Fruit fly (Drosophila melanogaster) whole organism, prepupa: ENCODE measurements around the gene Alp13.
A peak's percentile ranks its signal among the peaks of the same experiment; 100 is the strongest.

ENCODE experiments used
- Blimp-1 ChIP-seq: fragments of 200-800 bp; sonication (Bioruptor generic); optimal IDR thresholded peaks from 3 replicates; lab custom pipeline; 2017; ENCODE audit warnings: missing biosample characterization, missing genetic modification characterization, mild to moderate bottlenecking, moderate library complexity, missing genetic modification reagents
- CG10631 ChIP-seq: fragments of 200-800 bp; sonication (Bioruptor generic); optimal IDR thresholded peaks from 2 replicates; lab custom pipeline; 2016; ENCODE audit warnings: missing biosample characterization, missing genetic modification characterization
- CG10669 ChIP-seq: fragments of 200-800 bp; sonication (Bioruptor generic); optimal IDR thresholded peaks from 3 replicates; lab custom pipeline; 2018; ENCODE audit warnings: missing biosample characterization, mild to moderate bottlenecking, missing genetic modification characterization, moderate library complexity
- CG11294 ChIP-seq: fragments of 200-800 bp; sonication (Bioruptor generic); IDR thresholded peaks from 2 replicates; pipeline ENCODE4 v1.3.6; 2022; ENCODE audit warnings: missing biosample characterization, missing genetic modification characterization
- CG11762 ChIP-seq: fragments of 200-800 bp; sonication (Bioruptor generic); optimal IDR thresholded peaks from 3 replicates; lab custom pipeline; 2016; ENCODE audit warnings: missing biosample characterization, missing genetic modification characterization; ENCODE audit not compliant: insufficient read depth
- CG11902 ChIP-seq: fragments of 200-800 bp; sonication (Bioruptor generic); optimal IDR thresholded peaks from 3 replicates; lab custom pipeline; 2016; ENCODE audit warnings: missing biosample characterization, missing genetic modification characterization
- CG15336 ChIP-seq: fragments of 200-800 bp; sonication (Bioruptor generic); IDR thresholded peaks from 2 replicates; pipeline ENCODE4 v1.3.6; 2022; ENCODE audit warnings: missing biosample characterization, missing genetic modification characterization
- CG1621 ChIP-seq: fragments of 200-800 bp; sonication (Bioruptor generic); optimal IDR thresholded peaks from 3 replicates; lab custom pipeline; 2018; ENCODE audit warnings: missing biosample characterization, mild to moderate bottlenecking, missing genetic modification characterization
- CG16779 ChIP-seq: fragments of 200-800 bp; sonication (Bioruptor generic); optimal IDR thresholded peaks from 3 replicates; lab custom pipeline; 2017; ENCODE audit warnings: missing biosample characterization, mild to moderate bottlenecking, missing genetic modification characterization
- CG3032 ChIP-seq: fragments of 200-800 bp; optimal IDR thresholded peaks from 2 replicates; lab custom pipeline; 2019; ENCODE audit warnings: missing biosample characterization, mild to moderate bottlenecking, missing genetic modification characterization, moderate library complexity
- CG31627 ChIP-seq: fragments of 200-800 bp; sonication (Bioruptor generic); optimal IDR thresholded peaks from 3 replicates; lab custom pipeline; 2016; ENCODE audit warnings: missing biosample characterization, missing genetic modification characterization
- CG32006 ChIP-seq: fragments of 200-800 bp; sonication (Bioruptor generic); optimal IDR thresholded peaks from 3 replicates; lab custom pipeline; 2017; ENCODE audit warnings: missing biosample characterization, mild to moderate bottlenecking, missing genetic modification characterization
- CG34406 ChIP-seq: fragments of 200-800 bp; sonication (Bioruptor generic); optimal IDR thresholded peaks from 3 replicates; lab custom pipeline; 2016; ENCODE audit warnings: missing biosample characterization, missing genetic modification characterization
- CG3919 ChIP-seq: fragments of 200-800 bp; sonication (Bioruptor generic); optimal IDR thresholded peaks from 3 replicates; lab custom pipeline; 2016; ENCODE audit warnings: missing biosample characterization, missing genetic modification characterization
- CG4318 ChIP-seq: fragments of 200-800 bp; sonication (Bioruptor generic); optimal IDR thresholded peaks from 3 replicates; lab custom pipeline; 2017; ENCODE audit warnings: missing biosample characterization, mild to moderate bottlenecking, missing genetic modification characterization
- CG6163 ChIP-seq: fragments of 200-800 bp; sonication (Bioruptor generic); IDR thresholded peaks from 3 replicates; pipeline ENCODE4 v1.3.6; 2022; ENCODE audit warnings: missing biosample characterization, missing genetic modification characterization
- CG6276 ChIP-seq: fragments of 200-800 bp; sonication (Bioruptor generic); optimal IDR thresholded peaks from 2 replicates; lab custom pipeline; 2017; ENCODE audit warnings: missing biosample characterization, mild to moderate bottlenecking, missing genetic modification characterization
- CG6792 ChIP-seq: fragments of 200-800 bp; sonication (Bioruptor generic); optimal IDR thresholded peaks from 3 replicates; lab custom pipeline; 2016; ENCODE audit warnings: missing biosample characterization, missing genetic modification characterization
- CG6808 ChIP-seq: fragments of 200-800 bp; sonication (Bioruptor generic); optimal IDR thresholded peaks from 3 replicates; lab custom pipeline; 2017; ENCODE audit warnings: missing biosample characterization, missing genetic modification characterization, mild to moderate bottlenecking, moderate library complexity, missing genetic modification reagents
- CG6854 ChIP-seq: fragments of 200-800 bp; sonication (Bioruptor generic); optimal IDR thresholded peaks from 2 replicates; lab custom pipeline; 2017; ENCODE audit warnings: missing biosample characterization, mild to moderate bottlenecking, missing genetic modification characterization
- CG7368 ChIP-seq: fragments of 200-800 bp; sonication (Bioruptor generic); optimal IDR thresholded peaks from 3 replicates; lab custom pipeline; 2016; ENCODE audit warnings: missing biosample characterization, missing genetic modification characterization
- CG8119 ChIP-seq: fragments of 200-800 bp; sonication (Bioruptor generic); IDR thresholded peaks from 3 replicates; pipeline ENCODE4 v1.3.6; 2022; ENCODE audit warnings: missing biosample characterization, missing genetic modification characterization
- CG8319 ChIP-seq: fragments of 200-800 bp; sonication (Bioruptor generic); optimal IDR thresholded peaks from 3 replicates; lab custom pipeline; 2016; ENCODE audit warnings: missing biosample characterization, missing genetic modification characterization
- Eip75B ChIP-seq: fragments of 200-800 bp; sonication (Bioruptor generic); optimal IDR thresholded peaks from 3 replicates; lab custom pipeline; 2016; ENCODE audit warnings: missing biosample characterization, missing genetic modification characterization
- Eip78C ChIP-seq: fragments of 200-800 bp; sonication (Bioruptor generic); peaks from one replicate; lab custom pipeline; 2016; ENCODE audit warnings: missing biosample characterization, missing genetic modification characterization
- Eip93F ChIP-seq: fragments of 200-800 bp; sonication (Bioruptor generic); optimal IDR thresholded peaks from 2 replicates; lab custom pipeline; 2016; ENCODE audit warnings: missing biosample characterization, mild to moderate bottlenecking, missing genetic modification characterization
- Ets21C ChIP-seq: fragments of 200-800 bp; sonication (Bioruptor generic); optimal IDR thresholded peaks from 3 replicates; lab custom pipeline; 2016; ENCODE audit warnings: missing biosample characterization, missing genetic modification characterization
- Ets96B ChIP-seq: fragments of 200-800 bp; optimal IDR thresholded peaks from 2 replicates; lab custom pipeline; 2019; ENCODE audit warnings: missing biosample characterization, mild to moderate bottlenecking, missing genetic modification characterization, moderate library complexity
- Hr38 ChIP-seq: sonication (Bioruptor generic); optimal IDR thresholded peaks from 2 replicates; lab custom pipeline; 2016; ENCODE audit warnings: missing biosample characterization, missing genetic modification characterization
- Hr39 ChIP-seq: fragments of 200-800 bp; sonication (Bioruptor generic); optimal IDR thresholded peaks from 2 replicates; lab custom pipeline; 2016; ENCODE audit warnings: missing biosample characterization, missing genetic modification characterization
- Hr4 ChIP-seq: fragments of 200-800 bp; sonication (Bioruptor generic); optimal IDR thresholded peaks from 3 replicates; lab custom pipeline; 2016; ENCODE audit warnings: missing biosample characterization, missing genetic modification characterization
- Lpt ChIP-seq: fragments of 200-800 bp; sonication (Bioruptor generic); optimal IDR thresholded peaks from 3 replicates; lab custom pipeline; 2016; ENCODE audit warnings: missing biosample characterization, missing genetic modification characterization
- OdsH ChIP-seq: fragments of 200-800 bp; sonication (Bioruptor generic); optimal IDR thresholded peaks from 3 replicates; lab custom pipeline; 2016; ENCODE audit warnings: missing biosample characterization, missing genetic modification characterization
- Smox ChIP-seq: fragments of 200-800 bp; sonication (Bioruptor generic); optimal IDR thresholded peaks from 3 replicates; lab custom pipeline; 2016; ENCODE audit warnings: missing biosample characterization, missing genetic modification characterization
- Sox102F ChIP-seq: fragments of 200-800 bp; sonication (Bioruptor generic); optimal IDR thresholded peaks from 2 replicates; lab custom pipeline; 2016; ENCODE audit warnings: missing biosample characterization, mild to moderate bottlenecking, missing genetic modification characterization
- Sox14 ChIP-seq: fragments of 200-800 bp; sonication (Bioruptor generic); optimal IDR thresholded peaks from 3 replicates; lab custom pipeline; 2016; ENCODE audit warnings: missing biosample characterization, missing genetic modification characterization
- Sox15 ChIP-seq: fragments of 200-800 bp; sonication (Bioruptor generic); optimal IDR thresholded peaks from 3 replicates; lab custom pipeline; 2016; ENCODE audit warnings: missing biosample characterization, missing genetic modification characterization
- acj6 ChIP-seq: fragments of 200-800 bp; sonication (Bioruptor generic); optimal IDR thresholded peaks from 3 replicates; lab custom pipeline; 2016; ENCODE audit warnings: missing biosample characterization, missing genetic modification characterization
- cyc ChIP-seq: fragments of 200-800 bp; sonication (Bioruptor generic); optimal IDR thresholded peaks from 3 replicates; lab custom pipeline; 2016; ENCODE audit warnings: missing biosample characterization, missing genetic modification characterization
- dsx ChIP-seq: fragments of 200-800 bp; optimal IDR thresholded peaks from 3 replicates; lab custom pipeline; 2019; ENCODE audit warnings: missing biosample characterization, mild to moderate bottlenecking, missing genetic modification characterization, moderate library complexity; ENCODE audit not compliant: poor library complexity, severe bottlenecking
- eg ChIP-seq: fragments of 200-800 bp; sonication (Bioruptor generic); IDR thresholded peaks from 3 replicates; pipeline ENCODE4 v1.3.6; 2022; ENCODE audit warnings: missing biosample characterization, missing genetic modification characterization
- esn ChIP-seq: fragments of 200-800 bp; sonication (Bioruptor generic); optimal IDR thresholded peaks from 2 replicates; lab custom pipeline; 2016; ENCODE audit warnings: missing biosample characterization, mild to moderate bottlenecking, missing genetic modification characterization, moderate library complexity
- fkh ChIP-seq: fragments of 200-800 bp; sonication (Bioruptor generic); optimal IDR thresholded peaks from 3 replicates; lab custom pipeline; 2017; ENCODE audit warnings: missing biosample characterization, mild to moderate bottlenecking, missing genetic modification characterization, moderate library complexity
- lz ChIP-seq: fragments of 200-800 bp; sonication (Bioruptor generic); optimal IDR thresholded peaks from 3 replicates; lab custom pipeline; 2016; ENCODE audit warnings: missing biosample characterization, missing genetic modification characterization
- net ChIP-seq: fragments of 200-800 bp; sonication (Bioruptor generic); optimal IDR thresholded peaks from 3 replicates; lab custom pipeline; 2016; ENCODE audit warnings: missing biosample characterization, missing genetic modification characterization
- pdm3 ChIP-seq: fragments of 200-800 bp; sonication (Bioruptor generic); optimal IDR thresholded peaks from 3 replicates; lab custom pipeline; 2016; ENCODE audit warnings: missing biosample characterization, missing genetic modification characterization
- salr ChIP-seq, 2 experiments: fragments of 200-800 bp; sonication (Bioruptor generic); optimal IDR thresholded peaks; 3 replicates each; lab custom pipeline; 2016 to 2018; ENCODE audit warnings: missing biosample characterization in 2 of 2, missing genetic modification characterization in 2 of 2, mild to moderate bottlenecking in 1 of 2
- ss ChIP-seq, 2 experiments: fragments of 200-800 bp; sonication (Bioruptor generic); optimal IDR thresholded peaks; 2 replicates in 1 of 2; 3 replicates in 1 of 2; lab custom pipeline; 2017 to 2018; ENCODE audit warnings: mild to moderate bottlenecking in 2 of 2, missing biosample characterization in 2 of 2, missing genetic modification characterization in 2 of 2, moderate library complexity in 1 of 2
- topi ChIP-seq: fragments of 200-800 bp; sonication (Bioruptor generic); optimal IDR thresholded peaks from 3 replicates; lab custom pipeline; 2016; ENCODE audit warnings: missing biosample characterization, missing genetic modification characterization
- vri ChIP-seq: fragments of 200-800 bp; sonication (Bioruptor generic); optimal IDR thresholded peaks from 3 replicates; lab custom pipeline; 2016; ENCODE audit warnings: missing biosample characterization, mild to moderate bottlenecking, missing genetic modification characterization

Alp13 gene

dm6 chr3R:10084914-10085313 lies 9.7 kb upstream of the Alp13 start (continued):
- peak; percentile 81 for TF ChIP-seq CG6163 (GFP tag; lab: Robert Waterston, UW)
- no peak for TF ChIP-seq Hr38 (GFP tag; lab: Kevin White, UChicago)
- TF ChIP-seq topi (GFP tag; lab: Kevin White, UChicago): peak; percentile 82
- TF ChIP-seq OdsH (GFP tag; lab: Kevin White, UChicago): peak; percentile 57
- peak; percentile 85 for TF ChIP-seq cyc (GFP tag; lab: Kevin White, UChicago)
- TF ChIP-seq CG4318 (GFP tag; lab: Kevin White, UChicago): no peak
- TF ChIP-seq CG11902: peak; percentile 43
- TF ChIP-seq CG32006: peak; percentile 32
- peak; percentile 70 for TF ChIP-seq eg (GFP tag; lab: Robert Waterston, UW)
- peak; percentile 67 for TF ChIP-seq CG6792 (GFP tag; lab: Kevin White, UChicago)
- TF ChIP-seq CG3919: peak; percentile 34
- TF ChIP-seq, all 60 proteins: peak for 46

dm6 chr3R:10084179-10084647 lies 9.0 kb upstream of the Alp13 start:
- no peak for TF ChIP-seq Sox14 (GFP tag; lab: Kevin White, UChicago)
- TF ChIP-seq CG10669 (GFP tag; lab: Kevin White, UChicago): no peak
- no peak for TF ChIP-seq Smox (GFP tag; lab: Kevin White, UChicago)
- no peak for TF ChIP-seq CG7368 (GFP tag; lab: Kevin White, UChicago)
- no peak for TF ChIP-seq CG34406 (GFP tag; lab: Kevin White, UChicago)
- TF ChIP-seq Sox15 (GFP tag; lab: Kevin White, UChicago): no peak
- TF ChIP-seq CG6808 (GFP tag; lab: Kevin White, UChicago): no peak
- no peak for TF ChIP-seq Lpt (GFP tag; lab: Kevin White, UChicago)
- no peak for TF ChIP-seq CG6276
- TF ChIP-seq CG4318 (GFP tag; lab: Kevin White, UChicago): no peak
- TF ChIP-seq CG11762 (GFP tag; lab: Kevin White, UChicago): no peak
- peak; percentile 33 to 62 for TF ChIP-seq ss (GFP tag; optimal IDR thresholded peaks at IDR 0.05; lab: Kevin White, UChicago)
- no peak for TF ChIP-seq CG11294 (GFP tag; lab: Robert Waterston, UW)
- TF ChIP-seq Eip93F (GFP tag; lab: Kevin White, UChicago): peak; percentile 13
- TF ChIP-seq Sox102F (GFP tag; lab: Kevin White, UChicago): no peak
- no peak for TF ChIP-seq Hr4
- TF ChIP-seq vri (GFP tag; lab: Kevin White, UChicago): peak; percentile 61
- no peak for TF ChIP-seq net (GFP tag; lab: Kevin White, UChicago)
- no peak for TF ChIP-seq Hr38 (GFP tag; lab: Kevin White, UChicago)
- no peak for TF ChIP-seq CG32006
- no peak for TF ChIP-seq CG31627 (GFP tag; lab: Kevin White, UChicago)
- TF ChIP-seq CG6854 (GFP tag; lab: Kevin White, UChicago): no peak
- TF ChIP-seq pdm3 (GFP tag; lab: Kevin White, UChicago): no peak
- no peak for TF ChIP-seq CG8119
- no peak for TF ChIP-seq CG11902
- TF ChIP-seq CG16779: no peak
- TF ChIP-seq Ets21C (GFP tag; lab: Kevin White, UChicago): no peak
- TF ChIP-seq Eip75B (GFP tag; lab: Kevin White, UChicago): peak; percentile 50
- TF ChIP-seq CG3032 (tag; lab: Kevin White, UChicago): peak; percentile 14
- TF ChIP-seq acj6 (GFP tag; lab: Kevin White, UChicago): no peak
- peak; percentile 52; the same call in 2 of the 3 replicates for TF ChIP-seq CG6163 (GFP tag; lab: Robert Waterston, UW)
- peak; percentile 30 for TF ChIP-seq Blimp-1
- TF ChIP-seq dsx (GFP tag; lab: Kevin White, UChicago): peak; percentile 62
- TF ChIP-seq salr (GFP tag; optimal IDR thresholded peaks at IDR 0.05; lab: Kevin White, UChicago): peak in 1 of 2 experiments; percentile 9
- no peak for TF ChIP-seq esn (GFP tag; lab: Kevin White, UChicago)
- TF ChIP-seq CG8319 (GFP tag; lab: Kevin White, UChicago): no peak
- TF ChIP-seq CG1621 (tag; lab: Kevin White, UChicago): no peak
- no peak for TF ChIP-seq Hr39 (GFP tag; lab: Kevin White, UChicago)
- no peak for TF ChIP-seq CG3919
- no peak for TF ChIP-seq Eip78C (GFP tag; lab: Kevin White, UChicago)
- no peak for TF ChIP-seq CG10631
- no peak for TF ChIP-seq CG15336
- TF ChIP-seq lz (GFP tag; lab: Kevin White, UChicago): no peak
- TF ChIP-seq Ets96B (tag; lab: Kevin White, UChicago): peak; percentile 12
- no peak for TF ChIP-seq fkh (GFP tag; lab: Kevin White, UChicago)
